Fruit fly (Drosophila melanogaster) whole organism, embryonic: ENCODE results near the gene cerv.
A peak's percentile ranks its signal among the peaks of the same experiment; 100 is the strongest.

ENCODE experiments used
- Ada2b ChIP-seq: fragments of 200-800 bp; sonication (Bioruptor generic); IDR thresholded peaks from 2 replicates; pipeline ENCODE4 v1.3.6; 2022; ENCODE audit warnings: missing biosample characterization, missing genetic modification characterization
- B-H2 ChIP-seq: fragments of 200-800 bp; sonication (Bioruptor generic); optimal IDR thresholded peaks from 2 replicates; lab custom pipeline; 2018; ENCODE audit warnings: missing biosample characterization, mild to moderate bottlenecking, missing genetic modification characterization
- CG11560 ChIP-seq: fragments of 200-800 bp; sonication (Bioruptor generic); IDR thresholded peaks from 3 replicates; pipeline ENCODE4 v1.3.6; 2022; ENCODE audit warnings: missing biosample characterization, missing genetic modification characterization
- CG11695 ChIP-seq: fragments of 200-800 bp; sonication (Bioruptor generic); IDR thresholded peaks from 3 replicates; pipeline ENCODE4 v1.3.6; 2022; ENCODE audit warnings: missing biosample characterization, missing genetic modification characterization
- CG11696 ChIP-seq: fragments of 200-800 bp; sonication (Bioruptor generic); IDR thresholded peaks from 2 replicates; pipeline ENCODE4 v1.3.6; 2022; ENCODE audit warnings: missing biosample characterization, missing genetic modification characterization
- CG12155 ChIP-seq: fragments of 200-800 bp; sonication (Bioruptor generic); optimal IDR thresholded peaks from 3 replicates; lab custom pipeline; 2016; ENCODE audit warnings: missing biosample characterization, missing genetic modification characterization
- CG13775 ChIP-seq: fragments of 200-800 bp; sonication (Bioruptor generic); optimal IDR thresholded peaks from 3 replicates; lab custom pipeline; 2017; ENCODE audit warnings: missing biosample characterization, mild to moderate bottlenecking, missing genetic modification characterization
- CG1603 ChIP-seq: fragments of 200-800 bp; sonication (Bioruptor generic); optimal IDR thresholded peaks from 2 replicates; lab custom pipeline; 2019; ENCODE audit warnings: missing biosample characterization, mild to moderate bottlenecking, missing genetic modification characterization, moderate library complexity
- CG18599 ChIP-seq: fragments of 200-800 bp; sonication (Bioruptor generic); optimal IDR thresholded peaks from 3 replicates; lab custom pipeline; 2017; ENCODE audit warnings: missing biosample characterization, missing genetic modification characterization, mild to moderate bottlenecking, moderate library complexity, missing genetic modification reagents
- CG2129 ChIP-seq: fragments of 200-800 bp; sonication (Bioruptor generic); IDR thresholded peaks from 2 replicates; pipeline ENCODE4 v1.3.6; 2022; ENCODE audit warnings: missing biosample characterization, missing genetic modification characterization; ENCODE audit not compliant: partially characterized antibody
- CG3163 ChIP-seq: fragments of 200-800 bp; sonication (Bioruptor generic); optimal IDR thresholded peaks from 3 replicates; lab custom pipeline; 2016; ENCODE audit warnings: missing biosample characterization, missing genetic modification characterization
- CG3281 ChIP-seq: fragments of 200-800 bp; sonication (Bioruptor generic); optimal IDR thresholded peaks from 3 replicates; lab custom pipeline; 2017; ENCODE audit warnings: missing biosample characterization, mild to moderate bottlenecking, missing genetic modification characterization
- CG3407 ChIP-seq: fragments of 200-800 bp; sonication (Bioruptor generic); optimal IDR thresholded peaks from 2 replicates; lab custom pipeline; 2018; ENCODE audit warnings: missing biosample characterization, mild to moderate bottlenecking, missing genetic modification characterization
- CG4282 ChIP-seq: fragments of 200-800 bp; sonication (Bioruptor generic); optimal IDR thresholded peaks from 2 replicates; lab custom pipeline; 2016; ENCODE audit warnings: missing biosample characterization, missing genetic modification characterization
- CG5245 ChIP-seq: fragments of 200-800 bp; sonication (Bioruptor generic); optimal IDR thresholded peaks from 3 replicates; lab custom pipeline; 2016; ENCODE audit warnings: missing biosample characterization, missing genetic modification characterization
- CG7928 ChIP-seq: fragments of 200-800 bp; sonication (Bioruptor generic); optimal IDR thresholded peaks from 2 replicates; lab custom pipeline; 2017; ENCODE audit warnings: missing biosample characterization, mild to moderate bottlenecking, missing genetic modification characterization
- Chrac-16 ChIP-seq: fragments of 200-800 bp; sonication (Bioruptor generic); optimal IDR thresholded peaks from 3 replicates; lab custom pipeline; 2016; ENCODE audit warnings: missing biosample characterization, missing genetic modification characterization
- D19B ChIP-seq: fragments of 200-800 bp; sonication (Bioruptor generic); optimal IDR thresholded peaks from 2 replicates; lab custom pipeline; 2017; ENCODE audit warnings: missing biosample characterization, mild to moderate bottlenecking, missing genetic modification characterization
- Doc2 ChIP-seq: fragments of 200-800 bp; sonication (Bioruptor generic); IDR thresholded peaks from 2 replicates; pipeline ENCODE4 v1.3.6; 2022; ENCODE audit warnings: missing biosample characterization, missing genetic modification characterization
- ERR ChIP-seq: fragments of 200-800 bp; sonication (Bioruptor generic); optimal IDR thresholded peaks from 2 replicates; lab custom pipeline; 2016; ENCODE audit warnings: missing biosample characterization, missing genetic modification characterization
- H15 ChIP-seq: fragments of 200-800 bp; sonication (Bioruptor generic); IDR thresholded peaks from 3 replicates; pipeline ENCODE4 v1.3.6; 2022; ENCODE audit warnings: missing biosample characterization, missing genetic modification characterization
- HLH4C ChIP-seq: fragments of 200-800 bp; sonication (Bioruptor generic); IDR thresholded peaks from 3 replicates; pipeline ENCODE4 v1.3.6; 2022; ENCODE audit warnings: missing biosample characterization, missing genetic modification characterization; ENCODE audit not compliant: partially characterized antibody
- HLHmδ ChIP-seq: fragments of 200-800 bp; sonication (Bioruptor generic); optimal IDR thresholded peaks from 2 replicates; lab custom pipeline; 2018; ENCODE audit warnings: missing biosample characterization, mild to moderate bottlenecking, missing genetic modification characterization, moderate library complexity
- Hr3 ChIP-seq: fragments of 200-800 bp; sonication (Bioruptor generic); optimal IDR thresholded peaks from 3 replicates; lab custom pipeline; 2016; ENCODE audit warnings: missing biosample characterization, missing genetic modification characterization
- Jarid2 ChIP-seq: fragments of 200-800 bp; sonication (Bioruptor generic); optimal IDR thresholded peaks from 3 replicates; lab custom pipeline; 2017; ENCODE audit warnings: mild to moderate bottlenecking, missing biosample characterization, missing genetic modification reagents, missing genetic modification characterization
- Neu2 ChIP-seq: fragments of 200-800 bp; sonication (Bioruptor generic); optimal IDR thresholded peaks from 3 replicates; lab custom pipeline; 2016; ENCODE audit warnings: missing biosample characterization, missing genetic modification characterization, borderline replicate concordance
- Pdp1 ChIP-seq, 2 experiments: fragments of 200-800 bp; sonication (Bioruptor generic); optimal IDR thresholded peaks; 3 replicates each; lab custom pipeline; 2016; ENCODE audit warnings: missing biosample characterization in 2 of 2, missing genetic modification characterization in 2 of 2, mild to moderate bottlenecking in 1 of 2, moderate library complexity in 1 of 2
- Poxn ChIP-seq: fragments of 200-800 bp; sonication (Bioruptor generic); IDR thresholded peaks from 2 replicates; pipeline ENCODE4 v1.3.6; 2022; ENCODE audit warnings: missing biosample characterization, missing genetic modification characterization
- Side ChIP-seq: fragments of 200-800 bp; sonication (Bioruptor generic); optimal IDR thresholded peaks from 2 replicates; lab custom pipeline; 2016; ENCODE audit warnings: missing biosample characterization, missing genetic modification characterization
- Sry-δ ChIP-seq: fragments of 200-800 bp; sonication (Bioruptor generic); optimal IDR thresholded peaks from 2 replicates; lab custom pipeline; 2016; ENCODE audit warnings: missing biosample characterization, missing genetic modification characterization
- Usf ChIP-seq: fragments of 200-800 bp; sonication (Bioruptor generic); optimal IDR thresholded peaks from 2 replicates; lab custom pipeline; 2017; ENCODE audit warnings: missing genotype, missing biosample characterization, missing genetic modification characterization
- ap ChIP-seq: fragments of 200-800 bp; sonication (Bioruptor generic); IDR thresholded peaks from 2 replicates; pipeline ENCODE4 v1.3.6; 2022; ENCODE audit warnings: missing biosample characterization, missing genetic modification characterization
- bbx ChIP-seq: fragments of 200-800 bp; sonication (Bioruptor generic); IDR thresholded peaks from 2 replicates; pipeline ENCODE4 v1.3.6; 2022; ENCODE audit warnings: missing biosample characterization, missing genetic modification characterization; ENCODE audit not compliant: partially characterized antibody
- bowl ChIP-seq: fragments of 200-800 bp; sonication (Bioruptor generic); IDR thresholded peaks from 2 replicates; pipeline ENCODE4 v1.3.6; 2022; ENCODE audit warnings: missing biosample characterization, missing genetic modification characterization
- corto ChIP-seq: fragments of 200-800 bp; sonication (Bioruptor generic); optimal IDR thresholded peaks from 2 replicates; lab custom pipeline; 2016; ENCODE audit warnings: missing biosample characterization, mild to moderate bottlenecking, missing genetic modification characterization, moderate library complexity
- croc ChIP-seq: fragments of 200-800 bp; sonication (Bioruptor generic); conservative IDR thresholded peaks from 3 replicates; pipeline ENCODE4 v1.3.6; 2022; ENCODE audit warnings: missing biosample characterization, missing genetic modification characterization
- dimm ChIP-seq: fragments of 200-800 bp; sonication (Bioruptor generic); IDR thresholded peaks from 2 replicates; pipeline ENCODE4 v1.3.6; 2022; ENCODE audit warnings: missing biosample characterization, missing genetic modification characterization
- fd64A ChIP-seq: fragments of 200-800 bp; sonication (Bioruptor generic); optimal IDR thresholded peaks from 3 replicates; lab custom pipeline; 2018; ENCODE audit warnings: missing biosample characterization, mild to moderate bottlenecking, missing genetic modification characterization
- gcm ChIP-seq: fragments of 200-800 bp; sonication (Bioruptor generic); optimal IDR thresholded peaks from 2 replicates; lab custom pipeline; 2019; ENCODE audit warnings: missing biosample characterization, mild to moderate bottlenecking, missing genetic modification characterization, moderate library complexity
- h ChIP-seq: fragments of >200 bp; optimal IDR thresholded peaks from 2 replicates; lab custom pipeline; 2017
- hth ChIP-seq: fragments of >200 bp; optimal IDR thresholded peaks from 2 replicates; lab custom pipeline; 2017; ENCODE audit warnings: inconsistent platforms
- mam ChIP-seq: fragments of 200-800 bp; sonication (Bioruptor generic); optimal IDR thresholded peaks from 3 replicates; lab custom pipeline; 2016; ENCODE audit warnings: missing biosample characterization, missing genetic modification characterization
- mld ChIP-seq: fragments of 200-800 bp; sonication (Bioruptor generic); IDR thresholded peaks from 3 replicates; pipeline ENCODE4 v1.3.6; 2022; ENCODE audit warnings: missing biosample characterization, missing genetic modification characterization; ENCODE audit not compliant: partially characterized antibody
- odd ChIP-seq: fragments of 200-800 bp; sonication (Bioruptor generic); optimal IDR thresholded peaks from 2 replicates; lab custom pipeline; 2017; ENCODE audit warnings: missing biosample characterization, mild to moderate bottlenecking, missing genetic modification characterization
- phol ChIP-seq: fragments of 200-800 bp; sonication (Bioruptor generic); optimal IDR thresholded peaks from 3 replicates; lab custom pipeline; 2018; ENCODE audit warnings: missing biosample characterization, mild to moderate bottlenecking, missing genetic modification characterization, moderate library complexity
- pum ChIP-seq: fragments of 200-800 bp; sonication (Bioruptor generic); optimal IDR thresholded peaks from 2 replicates; lab custom pipeline; 2016; ENCODE audit warnings: missing biosample characterization, missing genetic modification characterization
- pzg ChIP-seq: fragments of 200-800 bp; sonication (Bioruptor generic); optimal IDR thresholded peaks from 3 replicates; lab custom pipeline; 2018; ENCODE audit warnings: missing biosample characterization, mild to moderate bottlenecking, missing genetic modification characterization, moderate library complexity
- ranshi ChIP-seq: fragments of 200-800 bp; sonication (Bioruptor generic); IDR thresholded peaks from 2 replicates; pipeline ENCODE4 v1.3.6; 2022; ENCODE audit warnings: missing biosample characterization, missing genetic modification characterization
- salm ChIP-seq: fragments of 200-800 bp; sonication (Bioruptor generic); optimal IDR thresholded peaks from 2 replicates; lab custom pipeline; 2018; ENCODE audit warnings: missing biosample characterization, mild to moderate bottlenecking, missing genetic modification characterization
- tll ChIP-seq, 2 experiments: fragments of 200-800 bp in 1 of 2; fragments of >200 bp in 1 of 2; sonication (Bioruptor generic) in 1 of 2; optimal IDR thresholded peaks; 2 replicates each; lab custom pipeline; 2017 to 2019; ENCODE audit warnings: missing biosample characterization in 2 of 2, missing genetic modification characterization in 2 of 2, mild to moderate bottlenecking in 1 of 2, moderate library complexity in 1 of 2
- trem ChIP-seq: fragments of 200-800 bp; optimal IDR thresholded peaks from 3 replicates; lab custom pipeline; 2019; ENCODE audit warnings: missing biosample characterization, mild to moderate bottlenecking, missing genetic modification characterization, moderate library complexity
- zen ChIP-seq: fragments of 200-800 bp; sonication (Bioruptor generic); optimal IDR thresholded peaks from 3 replicates; lab custom pipeline; 2018; ENCODE audit warnings: missing biosample characterization, mild to moderate bottlenecking, missing genetic modification characterization, moderate library complexity

cerv gene

DNA sequence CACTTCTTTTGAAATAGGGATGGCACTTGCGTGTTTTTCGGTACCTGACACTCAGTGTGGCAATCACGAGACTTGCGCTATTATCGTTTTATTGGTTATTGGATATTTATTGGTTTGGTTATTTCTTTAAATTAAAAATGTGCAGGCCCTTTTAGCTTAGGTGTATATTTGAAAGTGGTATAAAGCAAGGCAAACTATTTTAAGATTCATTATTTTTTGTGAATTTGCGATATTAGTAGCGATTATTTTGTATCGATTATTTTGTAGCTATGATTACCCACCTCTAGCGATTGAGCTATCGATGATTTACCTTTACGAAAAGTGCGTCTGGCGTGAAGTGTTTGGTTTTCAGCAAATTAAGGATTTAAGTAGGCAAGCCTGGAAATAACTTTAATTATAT, 4.9 kb upstream of the cerv start, which contains the start of the genes CG9215 and CG8097 (continued):
- TF ChIP-seq Side (GFP tag; lab: Kevin White, UChicago): peak; percentile 43
- TF ChIP-seq bbx (GFP tag; lab: Robert Waterston, UW): peak; percentile 83
- no peak for TF ChIP-seq Neu2 (GFP tag; lab: Kevin White, UChicago)
- peak; percentile 56 for TF ChIP-seq phol
- no peak for TF ChIP-seq CG1603 (tag; lab: Kevin White, UChicago)
- TF ChIP-seq mam (GFP tag; lab: Kevin White, UChicago): peak; percentile 54
- peak; percentile 30 for TF ChIP-seq CG12155 (GFP tag; lab: Kevin White, UChicago)
- no peak for TF ChIP-seq Doc2 (GFP tag; lab: Robert Waterston, UW)
- no peak for TF ChIP-seq CG5245
- peak; percentile 76 for TF ChIP-seq trem (tag; lab: Kevin White, UChicago)
- TF ChIP-seq CG3281 (GFP tag; lab: Kevin White, UChicago): no peak
- no peak for TF ChIP-seq Hr3 (GFP tag; lab: Kevin White, UChicago)
- no peak for TF ChIP-seq CG18599 (GFP tag; lab: Kevin White, UChicago)
- TF ChIP-seq tll (GFP tag; optimal IDR thresholded peaks at IDR 0.05; lab: Kevin White, UChicago): no peak
- no peak for TF ChIP-seq ERR
- TF ChIP-seq CG7928 (GFP tag; lab: Kevin White, UChicago): no peak
- peak; percentile 59 for TF ChIP-seq pzg (GFP tag; lab: Kevin White, UChicago)
- TF ChIP-seq odd (GFP tag; lab: Kevin White, UChicago): no peak
- TF ChIP-seq CG2129 (GFP tag; lab: Robert Waterston, UW): peak; percentile 95
- no peak for TF ChIP-seq zen (tag; lab: Kevin White, UChicago)
- TF ChIP-seq Sry-δ (GFP tag; lab: Kevin White, UChicago): peak; percentile 98
- TF ChIP-seq HLHmδ (GFP tag; lab: Kevin White, UChicago): no peak
- TF ChIP-seq H15 (GFP tag; lab: Robert Waterston, UW): no peak
- TF ChIP-seq bowl (GFP tag; lab: Robert Waterston, UW): no peak
- peak; percentile 85; the same call in 2 of the 3 replicates for TF ChIP-seq mld (GFP tag; lab: Robert Waterston, UW)
- no peak for TF ChIP-seq gcm (GFP tag; lab: Kevin White, UChicago)
- no peak for TF ChIP-seq Usf (GFP tag; lab: Kevin White, UChicago)
- TF ChIP-seq h: no peak
- TF ChIP-seq pum (GFP tag; lab: Kevin White, UChicago): peak; percentile 23
- no peak for TF ChIP-seq Ada2b (GFP tag; lab: Robert Waterston, UW)
- TF ChIP-seq salm: no peak
- TF ChIP-seq CG13775 (GFP tag; lab: Kevin White, UChicago): peak; percentile 11
- no peak for TF ChIP-seq CG11560 (tag; lab: Robert Waterston, UW)
- TF ChIP-seq ranshi (GFP tag; lab: Robert Waterston, UW): no peak
- peak; percentile 12 to 42 for TF ChIP-seq Pdp1 (GFP tag; optimal IDR thresholded peaks at IDR 0.05; lab: Kevin White, UChicago)
- TF ChIP-seq CG4282 (GFP tag; lab: Kevin White, UChicago): no peak
- TF ChIP-seq CG3163: no peak
- no peak for TF ChIP-seq CG11695 (GFP tag; lab: Robert Waterston, UW)
- TF ChIP-seq hth: no peak
- no peak for TF ChIP-seq Jarid2 (GFP tag; lab: Kevin White, UChicago)
- no peak for TF ChIP-seq D19B
- no peak for TF ChIP-seq B-H2 (GFP tag; lab: Kevin White, UChicago)
- no peak for TF ChIP-seq croc (GFP tag; lab: Robert Waterston, UW)
- no peak for TF ChIP-seq fd64A (GFP tag; lab: Kevin White, UChicago)
- TF ChIP-seq CG3407 (GFP tag; lab: Kevin White, UChicago): no peak
- no peak for TF ChIP-seq corto (GFP tag; lab: Kevin White, UChicago)
- TF ChIP-seq Poxn (GFP tag; lab: Robert Waterston, UW): no peak
- TF ChIP-seq ap (GFP tag; lab: Robert Waterston, UW): no peak
- peak; percentile 40 for TF ChIP-seq Chrac-16 (GFP tag; lab: Kevin White, UChicago)
- peak; percentile 96 for TF ChIP-seq HLH4C
- no peak for TF ChIP-seq dimm (GFP tag; lab: Robert Waterston, UW)
- no peak for TF ChIP-seq CG11696 (GFP tag; lab: Robert Waterston, UW)
